Fruit fly (Drosophila melanogaster) whole organism, prepupa: ENCODE results near the gene CG17633.

Experiments used
- CG6276 ChIP-seq: fragments of 200-800 bp; sonication (Bioruptor generic); optimal IDR thresholded peaks from 2 replicates; lab custom pipeline; 2017; ENCODE audit warnings: missing biosample characterization, mild to moderate bottlenecking, missing genetic modification characterization
- CG6854 ChIP-seq: fragments of 200-800 bp; sonication (Bioruptor generic); optimal IDR thresholded peaks from 2 replicates; lab custom pipeline; 2017; ENCODE audit warnings: missing biosample characterization, mild to moderate bottlenecking, missing genetic modification characterization
- Eip93F ChIP-seq: fragments of 200-800 bp; sonication (Bioruptor generic); optimal IDR thresholded peaks from 2 replicates; lab custom pipeline; 2016; ENCODE audit warnings: missing biosample characterization, mild to moderate bottlenecking, missing genetic modification characterization
- Sox102F ChIP-seq: fragments of 200-800 bp; sonication (Bioruptor generic); optimal IDR thresholded peaks from 2 replicates; lab custom pipeline; 2016; ENCODE audit warnings: missing biosample characterization, mild to moderate bottlenecking, missing genetic modification characterization
- dac ChIP-seq: fragments of 200-800 bp; sonication (Bioruptor generic); optimal IDR thresholded peaks from 2 replicates; lab custom pipeline; 2017; ENCODE audit warnings: missing biosample characterization, mild to moderate bottlenecking, missing genetic modification characterization
- dsx ChIP-seq: fragments of 200-800 bp; optimal IDR thresholded peaks from 3 replicates; lab custom pipeline; 2019; ENCODE audit warnings: missing biosample characterization, mild to moderate bottlenecking, missing genetic modification characterization, moderate library complexity; ENCODE audit not compliant: poor library complexity, severe bottlenecking

DNA sequence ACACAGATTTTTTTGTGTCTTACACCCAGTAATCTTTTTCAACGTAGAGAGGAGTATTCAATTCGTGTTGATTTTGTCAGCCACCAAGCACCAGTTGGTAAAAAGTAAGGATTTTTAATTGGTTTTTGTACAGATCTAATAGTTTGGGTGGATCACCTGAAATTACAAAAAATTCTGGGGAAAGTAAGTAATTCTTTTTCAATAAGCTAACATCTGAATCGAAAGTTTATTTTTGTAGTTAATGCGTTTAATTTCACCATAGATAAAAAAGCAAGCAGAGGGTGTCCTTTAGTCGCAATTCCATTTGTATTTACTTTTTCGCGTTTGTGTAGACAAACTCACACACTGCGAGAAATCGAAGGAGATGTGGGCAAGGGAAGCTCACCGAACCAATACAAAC, 14.0 kb upstream of the CG17633 start:
- TF ChIP-seq CG6854 (no peak), CG6276 (GFP tag; lab: Kevin White, UChicago) (no peak), Sox102F (GFP tag; lab: Kevin White, UChicago) (no peak), dsx (GFP tag; lab: Kevin White, UChicago) (no peak), dac (no peak), Eip93F (GFP tag; lab: Kevin White, UChicago) (no peak)
